Worm (Caenorhabditis elegans) whole organism, early embryonic: ENCODE data around the gene F01F1.11.
A peak's percentile ranks its signal among the peaks of the same experiment; 100 is the strongest.

ENCODE experiments used
- B0310.2 ChIP-seq: sonication (generic microtip); optimal IDR thresholded peaks from 2 replicates; lab custom pipeline; 2016; ENCODE audit warnings: mild to moderate bottlenecking, missing genetic modification characterization, missing compliant biosample characterization
- F13C5.2 ChIP-seq: sonication (generic microtip); optimal IDR thresholded peaks from 2 replicates; lab custom pipeline; 2017; ENCODE audit warnings: mild to moderate bottlenecking, missing genetic modification characterization, inconsistent platforms, missing compliant biosample characterization
- aly-1 ChIP-seq: sonication (generic microtip); optimal IDR thresholded peaks from 2 replicates; lab custom pipeline; 2016; ENCODE audit warnings: missing genetic modification characterization, missing compliant biosample characterization
- ama-1 ChIP-seq: fragments of 150-350 bp; optimal IDR thresholded peaks from 2 replicates; lab custom pipeline; 2014
- ceh-13 ChIP-seq: fragments of 200-800 bp; sonication (Bioruptor generic); optimal IDR thresholded peaks from 2 replicates; lab custom pipeline; 2018; ENCODE audit warnings: mild to moderate bottlenecking, missing genetic modification characterization, missing compliant biosample characterization
- ceh-36 ChIP-seq: sonication (generic microtip); optimal IDR thresholded peaks from 2 replicates; lab custom pipeline; 2016; ENCODE audit warnings: missing genetic modification characterization, inconsistent platforms, missing compliant biosample characterization
- ets-7 ChIP-seq: sonication (generic microtip); optimal IDR thresholded peaks from 2 replicates; lab custom pipeline; 2016; ENCODE audit warnings: missing genotype, missing genetic modification characterization, missing compliant biosample characterization
- flt-1 ChIP-seq: fragments of 200-800 bp; sonication (Bioruptor generic); IDR thresholded peaks from 2 replicates; pipeline ENCODE4 v1.3.6; 2022; ENCODE audit warnings: missing genetic modification characterization, missing compliant biosample characterization
- hmbx-1 ChIP-seq: sonication (generic microtip); optimal IDR thresholded peaks from 2 replicates; lab custom pipeline; 2016; ENCODE audit warnings: mild to moderate bottlenecking, missing genetic modification characterization, missing compliant biosample characterization
- hmg-4 ChIP-seq: fragments of 200-800 bp; sonication (Bioruptor generic); optimal IDR thresholded peaks from 2 replicates; lab custom pipeline; 2018; ENCODE audit warnings: mild to moderate bottlenecking, missing genetic modification characterization, missing compliant biosample characterization
- hnd-1 ChIP-seq: sonication (generic microtip); optimal IDR thresholded peaks from 2 replicates; lab custom pipeline; 2016; ENCODE audit warnings: missing genetic modification characterization, missing compliant biosample characterization
- pes-1 ChIP-seq: fragments of 200-800 bp; sonication (Bioruptor generic); IDR thresholded peaks from 2 replicates; pipeline ENCODE4 v1.3.6; 2022; ENCODE audit warnings: missing genetic modification reagents, missing genetic modification characterization, missing compliant biosample characterization
- scrt-1 ChIP-seq: fragments of 200-800 bp; sonication (Bioruptor generic); IDR thresholded peaks from 2 replicates; pipeline ENCODE4 v1.3.6; 2022; ENCODE audit warnings: missing genetic modification characterization, missing compliant biosample characterization
- sea-1 ChIP-seq: fragments of 200-800 bp; sonication (Bioruptor generic); conservative IDR thresholded peaks from 2 replicates; pipeline ENCODE4 v1.3.6; 2022; ENCODE audit warnings: missing genetic modification characterization, missing compliant biosample characterization
- tbx-11 ChIP-seq: fragments of 200-800 bp; sonication (Bioruptor generic); IDR thresholded peaks from 2 replicates; pipeline ENCODE4 v1.3.6; 2022; ENCODE audit warnings: missing genetic modification characterization, missing compliant biosample characterization
- tbx-37 ChIP-seq: fragments of 200-800 bp; sonication (Bioruptor generic); conservative IDR thresholded peaks from 2 replicates; pipeline ENCODE4 v1.3.6; 2022; ENCODE audit warnings: missing genetic modification reagents, missing genetic modification characterization, missing compliant biosample characterization
- tra-4 ChIP-seq: sonication (generic microtip); optimal IDR thresholded peaks from 2 replicates; lab custom pipeline; 2017; ENCODE audit warnings: missing genetic modification characterization, missing compliant biosample characterization

The F01F1.11 gene

ce11 chrIII:5871760-5872159, at the start of gene F01F1.11, which contains the start of gene F01F1.3:
Gene F01F1.11 (minus strand): TSS chrIII:5871877.
Gene F01F1.3 (plus strand): TSS chrIII:5871938.
- TF ChIP-seq tbx-37 (GFP tag; lab: Robert Waterston, UW) (peak; percentile 66; the same call in 1 of the 2 replicates), hmbx-1 (no peak), pes-1 (GFP tag; lab: Robert Waterston, UW) (peak; percentile 53; the same call in 1 of the 2 replicates), B0310.2 (tag; lab: Kevin White, UChicago) (no peak)

- no peak for TF ChIP-seq ama-1 (lab: Kevin White, UChicago)
- TF ChIP-seq ceh-36 = no peak
- no peak for TF ChIP-seq ceh-13
- TF ChIP-seq sea-1 (GFP tag; lab: Robert Waterston, UW) = no peak
- TF ChIP-seq ets-7 (tag; lab: Kevin White, UChicago) = no peak
- TF ChIP-seq aly-1 = no peak
- TF ChIP-seq tbx-37 (GFP tag; lab: Robert Waterston, UW) = no peak
- no peak for TF ChIP-seq pes-1 (GFP tag; lab: Robert Waterston, UW)
- no peak for TF ChIP-seq hmbx-1
- no peak for TF ChIP-seq F13C5.2
- no peak for TF ChIP-seq flt-1 (GFP tag; lab: Robert Waterston, UW)
- TF ChIP-seq hnd-1 (tag; lab: Kevin White, UChicago) = no peak
- no peak for TF ChIP-seq tbx-11
- TF ChIP-seq tra-4 (tag; lab: Kevin White, UChicago) = no peak
Measured at ce11 chrIII:5921067-5921678, 49.5 kb upstream of the F01F1.11 start.

DNA sequence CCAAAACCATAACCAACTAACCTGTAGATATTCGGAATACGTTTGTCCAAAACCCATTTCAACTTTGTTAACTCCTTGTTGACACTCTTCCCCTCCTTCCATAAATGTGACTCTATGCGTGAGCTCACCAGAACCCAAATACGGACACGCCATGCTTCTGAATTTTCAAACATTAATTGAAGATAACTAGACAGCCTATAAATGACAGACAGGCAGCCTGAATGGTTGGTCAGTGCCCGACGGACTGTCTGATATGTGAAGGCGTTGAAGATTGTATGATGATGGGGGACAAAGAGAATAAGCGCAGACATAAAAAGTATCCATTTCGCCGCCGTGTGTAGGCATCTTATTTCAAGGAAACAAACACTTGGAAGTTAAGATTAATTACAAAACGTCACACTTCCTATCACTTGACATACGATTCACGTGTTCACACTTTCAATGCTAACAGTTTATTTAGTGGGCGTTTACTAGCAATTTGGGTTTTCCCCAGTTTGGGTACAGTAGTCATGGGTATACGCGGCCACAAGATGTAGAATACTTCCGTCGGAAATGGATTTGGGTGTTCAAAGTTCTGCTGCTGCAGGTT, 48.2 kb upstream of the F01F1.11 start, which contains the start of the genes tdo-2 and C28H8.2:
Gene tdo-2, minus strand, starts transcription at position 157 of the 589 bp plus-strand sequence.
Gene C28H8.2, plus strand, starts transcription at position 524 of the 589 bp plus-strand sequence.
- TF ChIP-seq hmbx-1 (no peak), ceh-13 (no peak), B0310.2 (tag; lab: Kevin White, UChicago) (no peak), flt-1 (GFP tag; lab: Robert Waterston, UW) (no peak)

ce11 chrIII:5917365-5917958, 45.8 kb upstream of the F01F1.11 start:
- TF ChIP-seq F13C5.2 (no peak), tbx-11 (no peak), tra-4 (tag; lab: Kevin White, UChicago) (no peak), ceh-13 (no peak), ama-1 (lab: Kevin White, UChicago) (no peak), ceh-36 (no peak), tbx-37 (GFP tag; lab: Robert Waterston, UW) (no peak), ets-7 (tag; lab: Kevin White, UChicago) (no peak), aly-1 (no peak), hmbx-1 (no peak), B0310.2 (tag; lab: Kevin White, UChicago) (no peak), hnd-1 (tag; lab: Kevin White, UChicago) (no peak), hmg-4 (GFP tag; lab: Kevin White, UChicago) (no peak), flt-1 (GFP tag; lab: Robert Waterston, UW) (no peak), scrt-1 (GFP tag; lab: Robert Waterston, UW) (no peak), sea-1 (GFP tag; lab: Robert Waterston, UW) (no peak), pes-1 (GFP tag; lab: Robert Waterston, UW) (no peak)

DNA sequence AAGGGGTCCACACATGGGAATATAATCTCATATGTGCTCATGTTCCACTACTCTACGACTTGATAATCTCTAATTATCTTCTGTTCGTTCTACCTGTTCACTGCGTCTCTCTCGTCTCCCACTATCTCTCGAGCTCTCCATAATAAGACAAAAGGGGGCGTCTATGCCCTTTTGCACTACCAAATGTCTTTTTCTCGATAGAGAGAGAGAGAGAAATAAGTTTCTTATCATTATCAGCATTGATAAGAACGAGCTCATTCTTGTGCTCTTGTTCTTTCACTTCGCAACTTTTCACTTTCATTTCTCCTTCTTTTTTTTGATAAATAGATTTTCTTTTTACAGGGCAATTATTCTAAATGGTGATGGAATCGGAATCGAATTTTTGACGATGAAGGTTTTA, 44.2 kb upstream of the F01F1.11 start:
- no peak for TF ChIP-seq ets-7 (tag; lab: Kevin White, UChicago)
- no peak for TF ChIP-seq F13C5.2
- TF ChIP-seq ceh-36 = no peak
- no peak for TF ChIP-seq B0310.2 (tag; lab: Kevin White, UChicago)
- no peak for TF ChIP-seq tbx-37 (GFP tag; lab: Robert Waterston, UW)

DNA sequence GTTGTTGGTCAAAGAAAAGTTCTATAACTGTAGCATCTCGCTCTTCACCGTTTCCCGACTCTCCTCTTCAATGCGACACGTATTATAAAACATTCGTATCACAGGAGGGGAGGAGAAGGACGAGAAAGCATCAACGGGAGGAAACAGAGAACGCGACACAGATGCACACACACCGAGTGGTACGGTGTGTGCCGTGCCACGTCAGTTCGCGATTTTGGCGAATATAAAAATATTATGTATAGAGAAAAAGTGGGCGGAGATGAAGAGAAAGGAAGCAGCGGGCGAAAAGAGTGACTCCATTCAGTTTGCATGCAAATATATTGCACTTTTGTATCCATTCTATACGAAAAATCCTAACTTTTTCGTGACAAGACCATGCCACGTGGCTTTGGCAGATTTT, 43.0 kb upstream of the F01F1.11 start:
- TF ChIP-seq F13C5.2 = no peak
- peak; percentile 23 for TF ChIP-seq aly-1
- no peak for TF ChIP-seq tra-4 (tag; lab: Kevin White, UChicago)
- no peak for TF ChIP-seq tbx-11
- TF ChIP-seq hnd-1 (tag; lab: Kevin White, UChicago) = no peak
- TF ChIP-seq ceh-36 = no peak
- no peak for TF ChIP-seq tbx-37 (GFP tag; lab: Robert Waterston, UW)

DNA sequence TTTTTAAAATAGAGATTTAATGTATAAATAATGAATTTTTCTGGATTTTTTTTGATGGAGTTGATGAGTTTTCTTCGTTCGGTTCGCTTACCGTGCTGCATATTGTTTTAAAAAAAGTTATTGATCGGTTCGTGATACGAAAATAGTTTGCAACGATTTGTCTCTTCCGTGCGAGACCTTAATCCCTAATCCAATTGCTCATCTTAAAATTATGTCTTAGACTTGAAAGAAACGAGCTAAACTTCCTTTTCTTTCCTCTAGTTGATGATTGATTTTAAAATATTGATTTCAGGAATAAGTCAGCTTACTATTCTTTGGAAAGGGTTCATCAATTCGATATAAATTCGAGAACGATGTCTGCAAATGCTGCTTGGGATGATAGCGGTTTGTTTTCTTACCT, 36.7 kb upstream of the F01F1.11 start, which contains the start of gene C28H8.3:
Gene C28H8.3, plus strand, starts transcription at position 293 of the 400 bp plus-strand sequence.
- TF ChIP-seq ceh-36 = no peak
- no peak for TF ChIP-seq scrt-1 (GFP tag; lab: Robert Waterston, UW)
- TF ChIP-seq ets-7 (tag; lab: Kevin White, UChicago) = no peak
- TF ChIP-seq hnd-1 (tag; lab: Kevin White, UChicago) = no peak
- no peak for TF ChIP-seq pes-1 (GFP tag; lab: Robert Waterston, UW)
- no peak for TF ChIP-seq B0310.2 (tag; lab: Kevin White, UChicago)
- no peak for TF ChIP-seq tbx-11
- no peak for TF ChIP-seq ceh-13
- TF ChIP-seq tra-4 (tag; lab: Kevin White, UChicago) = no peak
- TF ChIP-seq aly-1 = no peak
- TF ChIP-seq flt-1 (GFP tag; lab: Robert Waterston, UW) = no peak
- no peak for TF ChIP-seq ama-1 (lab: Kevin White, UChicago)
- TF ChIP-seq sea-1 (GFP tag; lab: Robert Waterston, UW) = no peak
- TF ChIP-seq hmbx-1 = no peak
- no peak for TF ChIP-seq hmg-4 (GFP tag; lab: Kevin White, UChicago)
- no peak for TF ChIP-seq tbx-37 (GFP tag; lab: Robert Waterston, UW)
- TF ChIP-seq F13C5.2 = no peak
